Fruit fly (Drosophila melanogaster) whole organism, pupa: Measurements from ENCODE around the gene CG7341.

ENCODE experiments used
- CG13204 ChIP-seq: fragments of 200-800 bp; sonication (Bioruptor generic); optimal IDR thresholded peaks from 2 replicates; lab custom pipeline; 2018; ENCODE audit warnings: missing biosample characterization, mild to moderate bottlenecking, missing genetic modification characterization, moderate library complexity
- CG14655 ChIP-seq: fragments of 200-800 bp; sonication (Bioruptor generic); optimal IDR thresholded peaks from 3 replicates; lab custom pipeline; 2017; ENCODE audit warnings: mild to moderate bottlenecking, missing biosample characterization, missing genetic modification reagents, missing genetic modification characterization
- CG32121 ChIP-seq: fragments of 200-800 bp; sonication (Bioruptor generic); IDR thresholded peaks from 2 replicates; pipeline ENCODE4 v1.3.6; 2022; ENCODE audit warnings: missing biosample characterization, missing genetic modification characterization
- CG8301 ChIP-seq: fragments of 200-800 bp; sonication (Bioruptor generic); optimal IDR thresholded peaks from 2 replicates; lab custom pipeline; 2018; ENCODE audit warnings: missing biosample characterization, mild to moderate bottlenecking, missing genetic modification characterization
- CG9948 ChIP-seq: fragments of 200-800 bp; sonication (Bioruptor generic); optimal IDR thresholded peaks from 2 replicates; lab custom pipeline; 2018; ENCODE audit warnings: missing biosample characterization, mild to moderate bottlenecking, missing genetic modification characterization, moderate library complexity
- EcR ChIP-seq: fragments of 200-800 bp; sonication (Bioruptor generic); optimal IDR thresholded peaks from 3 replicates; lab custom pipeline; 2019; ENCODE audit warnings: missing biosample characterization, missing genetic modification characterization, mild to moderate bottlenecking, moderate library complexity, missing genetic modification reagents
- Pif1B ChIP-seq: fragments of 200-800 bp; sonication (Bioruptor generic); optimal IDR thresholded peaks from 3 replicates; lab custom pipeline; 2016; ENCODE audit warnings: missing biosample characterization, missing genetic modification characterization

- TF ChIP-seq CG14655 (GFP tag; lab: Kevin White, UChicago) (no peak), Pif1B (GFP tag; lab: Kevin White, UChicago) (no peak), CG13204 (GFP tag; lab: Kevin White, UChicago) (no peak), CG9948 (tag; lab: Kevin White, UChicago) (no peak), EcR (GFP tag; lab: Kevin White, UChicago) (no peak), CG8301 (tag; lab: Kevin White, UChicago) (no peak), CG32121 (GFP tag; lab: Robert Waterston, UW) (peak; percentile 19; the same call in 1 of the 2 replicates)
Observed at dm6 chr3L:18099715-18100114, 13.0 kb upstream of the CG7341 start.
